Worm (Caenorhabditis elegans) whole organism, young adult: ENCODE measurements around the gene cnc-1.

Experiments used
- B0261.1 ChIP-seq: sonication (generic microtip); optimal IDR thresholded peaks from 2 replicates; lab custom pipeline; 2016; ENCODE audit warnings: mild to moderate bottlenecking, missing genetic modification characterization, moderate library complexity, missing compliant biosample characterization
- C17E4.6 ChIP-seq: fragments of 200-800 bp; sonication (Bioruptor generic); IDR thresholded peaks from 2 replicates; pipeline ENCODE4 v1.3.6; 2022; ENCODE audit warnings: missing genetic modification reagents, missing genetic modification characterization, missing compliant biosample characterization
- F52B5.7 ChIP-seq: sonication (generic microtip); optimal IDR thresholded peaks from 2 replicates; lab custom pipeline; 2016; ENCODE audit warnings: mild to moderate bottlenecking, missing genetic modification characterization, missing compliant biosample characterization
- F57A8.1 ChIP-seq: fragments of 200-800 bp; sonication (Bioruptor generic); optimal IDR thresholded peaks from 2 replicates; lab custom pipeline; 2018; ENCODE audit warnings: mild to moderate bottlenecking, missing genetic modification characterization, moderate library complexity, missing compliant biosample characterization
- Y53F4B.3 ChIP-seq: fragments of 200-800 bp; sonication (Bioruptor generic); IDR thresholded peaks from 2 replicates; pipeline ENCODE4 v1.3.6; 2022; ENCODE audit warnings: missing genetic modification reagents, missing genetic modification characterization, missing compliant biosample characterization
- ZK185.1 ChIP-seq: sonication (generic microtip); optimal IDR thresholded peaks from 2 replicates; lab custom pipeline; 2016; ENCODE audit warnings: mild to moderate bottlenecking, missing genetic modification characterization, missing compliant biosample characterization; ENCODE audit not compliant: poor library complexity, severe bottlenecking
- akir-1 ChIP-seq: fragments of 200-800 bp; sonication (Bioruptor generic); optimal IDR thresholded peaks from 2 replicates; lab custom pipeline; 2018; ENCODE audit warnings: mild to moderate bottlenecking, missing genetic modification characterization, moderate library complexity, missing compliant biosample characterization
- atf-7 ChIP-seq: sonication (generic microtip); optimal IDR thresholded peaks from 2 replicates; lab custom pipeline; 2017; ENCODE audit warnings: mild to moderate bottlenecking, missing genetic modification characterization, missing compliant biosample characterization
- athp-1 ChIP-seq: sonication (generic microtip); optimal IDR thresholded peaks from 2 replicates; lab custom pipeline; 2017; ENCODE audit warnings: mild to moderate bottlenecking, missing genetic modification characterization, missing compliant biosample characterization
- bed-1 ChIP-seq: fragments of 200-800 bp; sonication (Bioruptor generic); IDR thresholded peaks from 2 replicates; pipeline ENCODE4 v1.3.6; 2022; ENCODE audit warnings: missing genetic modification reagents, missing genetic modification characterization, missing compliant biosample characterization
- ccch-3 ChIP-seq: fragments of 200-800 bp; sonication (Bioruptor generic); optimal IDR thresholded peaks from 2 replicates; lab custom pipeline; 2018; ENCODE audit warnings: mild to moderate bottlenecking, missing genetic modification characterization, missing compliant biosample characterization
- ceh-27 ChIP-seq: fragments of 200-800 bp; sonication (Bioruptor generic); optimal IDR thresholded peaks from 2 replicates; lab custom pipeline; 2018; ENCODE audit warnings: mild to moderate bottlenecking, missing genetic modification characterization, moderate library complexity, missing compliant biosample characterization
- ceh-91 ChIP-seq: fragments of 200-800 bp; sonication (Bioruptor generic); IDR thresholded peaks from 2 replicates; pipeline ENCODE4 v1.3.6; 2022; ENCODE audit warnings: missing genetic modification reagents, missing genetic modification characterization, missing compliant biosample characterization
- chd-7 ChIP-seq: sonication (generic microtip); optimal IDR thresholded peaks from 2 replicates; lab custom pipeline; 2016; ENCODE audit warnings: mild to moderate bottlenecking, missing genetic modification characterization, moderate library complexity, missing compliant biosample characterization
- dox-1 ChIP-seq: fragments of 200-800 bp; sonication (Bioruptor generic); IDR thresholded peaks from 2 replicates; pipeline ENCODE4 v1.3.6; 2022; ENCODE audit warnings: missing genetic modification reagents, missing genetic modification characterization, missing compliant biosample characterization
- dpff-1 ChIP-seq: sonication (generic microtip); optimal IDR thresholded peaks from 2 replicates; lab custom pipeline; 2017; ENCODE audit warnings: mild to moderate bottlenecking, missing genetic modification characterization, missing compliant biosample characterization
- egl-18 ChIP-seq: fragments of 200-800 bp; sonication (Bioruptor generic); IDR thresholded peaks from 2 replicates; pipeline ENCODE4 v1.3.6; 2022; ENCODE audit warnings: missing genetic modification reagents, missing genetic modification characterization, missing compliant biosample characterization
- egrh-3 ChIP-seq: fragments of 200-800 bp; sonication (Bioruptor generic); IDR thresholded peaks from 2 replicates; pipeline ENCODE4 v1.3.6; 2022; ENCODE audit warnings: missing genetic modification reagents, missing genetic modification characterization, missing compliant biosample characterization
- ekl-4 ChIP-seq: fragments of 200-800 bp; sonication (Bioruptor generic); IDR thresholded peaks from 2 replicates; pipeline ENCODE4 v1.3.6; 2022; ENCODE audit warnings: missing genetic modification reagents, missing genetic modification characterization, missing compliant biosample characterization
- hlh-12 ChIP-seq: sonication (generic microtip); optimal IDR thresholded peaks from 2 replicates; lab custom pipeline; 2016; ENCODE audit warnings: missing genetic modification characterization, missing compliant biosample characterization
- lag-1 ChIP-seq: fragments of 200-800 bp; sonication (Bioruptor generic); IDR thresholded peaks from 2 replicates; pipeline ENCODE4 v1.3.6; 2022; ENCODE audit warnings: missing genetic modification reagents, missing genetic modification characterization, missing compliant biosample characterization
- let-526 ChIP-seq: fragments of 200-800 bp; sonication (Bioruptor generic); IDR thresholded peaks from 2 replicates; pipeline ENCODE4 v1.3.6; 2022; ENCODE audit warnings: missing genetic modification reagents, missing genetic modification characterization, missing compliant biosample characterization
- lin-26 ChIP-seq: fragments of 200-800 bp; sonication (Bioruptor generic); IDR thresholded peaks from 2 replicates; pipeline ENCODE4 v1.3.6; 2022; ENCODE audit warnings: missing genetic modification reagents, missing genetic modification characterization, missing compliant biosample characterization
- lin-40 ChIP-seq: sonication (generic microtip); optimal IDR thresholded peaks from 2 replicates; lab custom pipeline; 2016; ENCODE audit warnings: missing genetic modification characterization, mild to moderate bottlenecking, missing compliant biosample characterization, missing genotype, missing genetic modification reagents
- lin-54 ChIP-seq: fragments of 200-800 bp; sonication (Bioruptor generic); optimal IDR thresholded peaks from 2 replicates; lab custom pipeline; 2018; ENCODE audit warnings: mild to moderate bottlenecking, missing genetic modification characterization, missing compliant biosample characterization
- lir-1 ChIP-seq: fragments of 200-800 bp; sonication (Bioruptor generic); conservative IDR thresholded peaks from 2 replicates; pipeline ENCODE4 v1.3.6; 2022; ENCODE audit warnings: missing genetic modification reagents, missing genetic modification characterization, missing compliant biosample characterization
- madf-10 ChIP-seq: sonication (generic microtip); optimal IDR thresholded peaks from 2 replicates; lab custom pipeline; 2016; ENCODE audit warnings: mild to moderate bottlenecking, missing genetic modification characterization, missing compliant biosample characterization
- nhr-120 ChIP-seq: fragments of 200-800 bp; sonication (Bioruptor generic); IDR thresholded peaks from 2 replicates; pipeline ENCODE4 v1.3.6; 2022; ENCODE audit warnings: missing genetic modification characterization, missing compliant biosample characterization
- nhr-80 ChIP-seq: sonication (generic microtip); optimal IDR thresholded peaks from 2 replicates; lab custom pipeline; 2016; ENCODE audit warnings: missing genetic modification characterization, missing compliant biosample characterization
- pbrm-1 ChIP-seq: fragments of 200-800 bp; sonication (Bioruptor generic); IDR thresholded peaks from 2 replicates; pipeline ENCODE4 v1.3.6; 2022; ENCODE audit warnings: missing genetic modification reagents, missing genetic modification characterization, missing compliant biosample characterization
- rcor-1 ChIP-seq: fragments of 200-800 bp; sonication (Bioruptor generic); IDR thresholded peaks from 2 replicates; pipeline ENCODE4 v1.3.6; 2022; ENCODE audit warnings: missing genetic modification reagents, missing genetic modification characterization, missing compliant biosample characterization
- sdz-38 ChIP-seq: sonication (generic microtip); optimal IDR thresholded peaks from 2 replicates; lab custom pipeline; 2016; ENCODE audit warnings: missing genotype, missing genetic modification characterization, missing compliant biosample characterization
- snpc-1.1 ChIP-seq: sonication (generic microtip); optimal IDR thresholded peaks from 2 replicates; lab custom pipeline; 2017; ENCODE audit warnings: missing genetic modification characterization, mild to moderate bottlenecking, missing compliant biosample characterization, antibody characterized with exemption, moderate library complexity, missing genotype, missing genetic modification reagents; ENCODE audit not compliant: insufficient read depth
- snpc-3.4 ChIP-seq: sonication (generic microtip); optimal IDR thresholded peaks from 2 replicates; lab custom pipeline; 2017; ENCODE audit warnings: missing genetic modification characterization, mild to moderate bottlenecking, missing compliant biosample characterization, antibody characterized with exemption, moderate library complexity, missing genotype, missing genetic modification reagents
- somi-1 ChIP-seq: fragments of 200-800 bp; sonication (Bioruptor generic); optimal IDR thresholded peaks from 2 replicates; lab custom pipeline; 2018; ENCODE audit warnings: mild to moderate bottlenecking, missing genetic modification characterization, missing compliant biosample characterization
- tlf-1 ChIP-seq: fragments of 200-800 bp; sonication (Bioruptor generic); optimal IDR thresholded peaks from 2 replicates; lab custom pipeline; 2018; ENCODE audit warnings: mild to moderate bottlenecking, missing genetic modification characterization, missing compliant biosample characterization
- unc-62 ChIP-seq: fragments of 150-350 bp; optimal IDR thresholded peaks from 2 replicates; lab custom pipeline; 2014; ENCODE audit warnings: missing biosample characterization, missing genetic modification reagents, missing genetic modification characterization
- xnd-1 ChIP-seq: sonication (generic microtip); optimal IDR thresholded peaks from 2 replicates; lab custom pipeline; 2016; ENCODE audit warnings: missing genotype, missing genetic modification reagents, missing genetic modification characterization, missing compliant biosample characterization
- ztf-26 ChIP-seq: sonication (generic microtip); optimal IDR thresholded peaks from 2 replicates; lab custom pipeline; 2017; ENCODE audit warnings: missing genetic modification characterization, missing compliant biosample characterization
- ztf-3 ChIP-seq: fragments of 200-800 bp; sonication (Bioruptor generic); optimal IDR thresholded peaks from 2 replicates; lab custom pipeline; 2018; ENCODE audit warnings: mild to moderate bottlenecking, missing genetic modification characterization, missing compliant biosample characterization

cnc-1 gene

ce11 chrV:1474486-1475125, 30.5 kb upstream of the cnc-1 start, which contains the start of the genes F53E2.2 and unc-60 (continued):
- TF ChIP-seq sdz-38 (tag; lab: Kevin White, UChicago) (no peak), Y53F4B.3 (GFP tag; lab: Robert Waterston, UW) (no peak), dpff-1 (tag; lab: Kevin White, UChicago) (no peak), egrh-3 (GFP tag; lab: Robert Waterston, UW) (peak; percentile 68), atf-7 (tag; lab: Kevin White, UChicago) (peak; percentile 34), lin-54 (GFP tag; lab: Kevin White, UChicago) (no peak), F52B5.7 (tag; lab: Kevin White, UChicago) (no peak), snpc-3.4 (tag; lab: Kevin White, UChicago) (no peak), let-526 (GFP tag; lab: Robert Waterston, UW) (0 out of 2 replicates have a peak, but pooled peaks have one; percentile 42), ekl-4 (GFP tag; lab: Robert Waterston, UW) (peak; percentile 15; the same call in 1 of the 2 replicates), unc-62 (no peak), C17E4.6 (GFP tag; lab: Robert Waterston, UW) (no peak), snpc-1.1 (tag; lab: Kevin White, UChicago) (no peak), hlh-12 (tag; lab: Kevin White, UChicago) (no peak), ceh-27 (GFP tag; lab: Kevin White, UChicago) (peak; percentile 68), nhr-120 (GFP tag; lab: Robert Waterston, UW) (no peak), lir-1 (GFP tag; lab: Robert Waterston, UW) (no peak), lag-1 (GFP tag; lab: Robert Waterston, UW) (no peak), egl-18 (GFP tag; lab: Robert Waterston, UW) (no peak), akir-1 (GFP tag; lab: Kevin White, UChicago) (no peak), pbrm-1 (GFP tag; lab: Robert Waterston, UW) (no peak), chd-7 (tag; lab: Kevin White, UChicago) (peak; percentile 17), ceh-91 (GFP tag; lab: Robert Waterston, UW) (no peak), bed-1 (no peak), B0261.1 (tag; lab: Kevin White, UChicago) (no peak), xnd-1 (tag; lab: Kevin White, UChicago) (no peak), ztf-3 (GFP tag; lab: Kevin White, UChicago) (no peak), lin-40 (peak; percentile 50), F57A8.1 (GFP tag; lab: Kevin White, UChicago) (no peak), madf-10 (tag; lab: Kevin White, UChicago) (peak; percentile 29), nhr-80 (tag; lab: Kevin White, UChicago) (peak; percentile 86), ztf-26 (tag; lab: Kevin White, UChicago) (no peak), ZK185.1 (peak; percentile 67), somi-1 (GFP tag; lab: Kevin White, UChicago) (no peak), tlf-1 (no peak), athp-1 (tag; lab: Kevin White, UChicago) (no peak)

- peak; percentile 39 for TF ChIP-seq nhr-80 (tag; lab: Kevin White, UChicago)
- TF ChIP-seq nhr-120 (GFP tag; lab: Robert Waterston, UW), result 0 out of 2 replicates have a peak, but pooled peaks have one; percentile 7
- TF ChIP-seq rcor-1, result 0 out of 2 replicates have a peak, but pooled peaks have one; percentile 26
- TF ChIP-seq dox-1, result peak; percentile 19; the same call in 1 of the 2 replicates
- no peak for TF ChIP-seq lag-1 (GFP tag; lab: Robert Waterston, UW)
- TF ChIP-seq lin-26 (GFP tag; lab: Robert Waterston, UW), result 0 out of 2 replicates have a peak, but pooled peaks have one; percentile 9
- no peak for TF ChIP-seq ccch-3 (GFP tag; lab: Kevin White, UChicago)
- peak; percentile 54; the same call in 1 of the 2 replicates for TF ChIP-seq ekl-4 (GFP tag; lab: Robert Waterston, UW)
Observed at ce11 chrV:1472569-1472968, 28.5 kb upstream of the cnc-1 start.
